Worm (Caenorhabditis elegans): ENCODE results near the gene clc-25.

clc-25 gene

ce11 chrIII:1004464-1004863 is 21.7 kb downstream of the clc-25 start:
- peak; percentile 57; the same call in 1 of the 2 replicates for TF ChIP-seq cebp-1 (GFP tag; IDR thresholded peaks at IDR 0.05)
- TF ChIP-seq cebp-1 (tag; optimal IDR thresholded peaks at IDR 0.05) = peak; percentile 92
- no peak for TF ChIP-seq snpc-1.3 (tag; optimal IDR thresholded peaks at IDR 0.05; ENCODE audit: insufficient read depth)

ce11 chrIII:1002510-1002909 is 23.7 kb downstream of the clc-25 start, which contains the start of gene clec-150:
Gene clec-150, plus strand, starts transcription at chrIII:1002707.
- TF ChIP-seq nhr-90 (tag; optimal IDR thresholded peaks at IDR 0.05) (peak; percentile 22), ets-4 (GFP tag; optimal IDR thresholded peaks at IDR 0.05) (peak; percentile 22), egrh-3 (GFP tag; IDR thresholded peaks at IDR 0.05) (no peak), tbp1 (GFP tag; optimal IDR thresholded peaks at IDR 0.05) (peak; percentile 1), ceh-91 (GFP tag; IDR thresholded peaks at IDR 0.05) (no peak), efl-1 (GFP tag; optimal IDR thresholded peaks at IDR 0.05) (no peak), let-607 (tag; optimal IDR thresholded peaks at IDR 0.05) (peak; percentile 15 to 85), madf-10 (tag; optimal IDR thresholded peaks at IDR 0.05) (peak; percentile 1), cebp-1 (GFP tag; IDR thresholded peaks at IDR 0.05) (no peak), cebp-1 (tag; optimal IDR thresholded peaks at IDR 0.05) (peak; percentile 18), nhr-80 (tag; optimal IDR thresholded peaks at IDR 0.05) (peak; percentile 93), unc-62 (GFP tag; optimal IDR thresholded peaks at IDR 0.05) (peak; percentile 18)

- no peak for TF ChIP-seq ztf-22 (GFP tag; optimal IDR thresholded peaks at IDR 0.05)
- no peak for TF ChIP-seq nfyb-1 (GFP tag; IDR thresholded peaks at IDR 0.05)
- TF ChIP-seq F55B11.4 (tag; optimal IDR thresholded peaks at IDR 0.05; ENCODE audit: borderline replicate concordance, insufficient read depth) = no peak
- no peak for TF ChIP-seq K12H6.12 (tag; optimal IDR thresholded peaks at IDR 0.05)
- TF ChIP-seq Y53F4B.3 (GFP tag; IDR thresholded peaks at IDR 0.05) = no peak
- no peak for TF ChIP-seq madf-3 (GFP tag; IDR thresholded peaks at IDR 0.05)
- no peak for TF ChIP-seq chd-7 (tag; optimal IDR thresholded peaks at IDR 0.05)
- TF ChIP-seq cebp-1 (GFP tag; IDR thresholded peaks at IDR 0.05) = no peak
- no peak for TF ChIP-seq cebp-1 (tag; optimal IDR thresholded peaks at IDR 0.05)
- no peak for TF ChIP-seq rcor-1 (GFP tag; IDR thresholded peaks at IDR 0.05)
- no peak for TF ChIP-seq athp-1 (tag; optimal IDR thresholded peaks at IDR 0.05)
- TF ChIP-seq Y56A3A.18 (GFP tag; IDR thresholded peaks at IDR 0.05) = no peak
- TF ChIP-seq ceh-100 (GFP tag; IDR thresholded peaks at IDR 0.05) = no peak
- no peak for TF ChIP-seq D2030.7 (GFP tag; IDR thresholded peaks at IDR 0.05)
- no peak for TF ChIP-seq hlh-12 (tag; optimal IDR thresholded peaks at IDR 0.05)
- TF ChIP-seq rpc-1 (optimal IDR thresholded peaks at IDR 0.05) = no peak
- no peak for TF ChIP-seq rpc-1 (tag; optimal IDR thresholded peaks at IDR 0.05)
- TF ChIP-seq F49E8.2 (tag; optimal IDR thresholded peaks at IDR 0.05; ENCODE audit: insufficient read depth) = no peak
- no peak for TF ChIP-seq bed-2 (GFP tag; IDR thresholded peaks at IDR 0.05)
These were observed 24.9 kb downstream of the clc-25 start, which contains the start of gene R06B10.7 for ce11 chrIII:1001297-1001696. Gene R06B10.7, minus strand, starts transcription at chrIII:1001397.

DNA sequence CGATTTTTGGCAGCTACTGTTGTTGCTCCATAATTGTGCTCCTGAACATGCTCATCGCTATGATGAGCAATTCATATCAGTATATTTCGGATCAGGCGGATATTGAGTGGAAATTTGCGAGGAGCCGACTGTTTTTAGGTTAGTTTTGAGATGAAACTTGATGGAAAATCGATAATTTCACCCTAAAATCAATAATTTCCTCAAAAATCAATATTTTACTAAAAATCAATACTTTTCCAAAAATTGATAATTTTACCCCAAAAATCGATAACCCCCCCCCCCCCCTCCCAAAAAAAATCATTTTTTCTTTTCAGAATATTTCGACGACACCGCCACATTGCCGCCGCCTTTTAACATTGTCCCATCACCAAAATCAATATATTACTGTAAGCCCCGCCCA is 27.3 kb downstream of the clc-25 start:
- no peak for TF ChIP-seq dox-1 (GFP tag; IDR thresholded peaks at IDR 0.05)
- no peak for TF ChIP-seq somi-1 (GFP tag; optimal IDR thresholded peaks at IDR 0.05)
- TF ChIP-seq ceh-79 (tag; optimal IDR thresholded peaks at IDR 0.05) = no peak
- TF ChIP-seq Y79H2A.3 (GFP tag; conservative IDR thresholded peaks at IDR 0.05) = no peak
- TF ChIP-seq nhr-27 (tag; optimal IDR thresholded peaks at IDR 0.05) = no peak
- TF ChIP-seq snpc-1.1 (tag; optimal IDR thresholded peaks at IDR 0.05; ENCODE audit: insufficient read depth) = no peak
- no peak for TF ChIP-seq nhr-179 (tag; optimal IDR thresholded peaks at IDR 0.05)
- TF ChIP-seq snpc-4 (GFP tag; optimal IDR thresholded peaks at IDR 0.05) = no peak
- no peak for TF ChIP-seq snpc-4 (tag; optimal IDR thresholded peaks at IDR 0.05)
- TF ChIP-seq bed-1 (GFP tag; IDR thresholded peaks at IDR 0.05) = no peak
- TF ChIP-seq Y67H2A.10 (GFP tag; conservative IDR thresholded peaks at IDR 0.05) = no peak
- TF ChIP-seq efl-1 (GFP tag; optimal IDR thresholded peaks at IDR 0.05) = no peak
- TF ChIP-seq chd-7 (tag; optimal IDR thresholded peaks at IDR 0.05) = no peak
- no peak for TF ChIP-seq lin-40 (tag; optimal IDR thresholded peaks at IDR 0.05)
- TF ChIP-seq lir-1 (GFP tag; conservative IDR thresholded peaks at IDR 0.05) = no peak
- TF ChIP-seq ztf-26 (tag; optimal IDR thresholded peaks at IDR 0.05) = no peak
- TF ChIP-seq ets-4 (GFP tag; optimal IDR thresholded peaks at IDR 0.05) = no peak
- no peak for TF ChIP-seq akir-1 (GFP tag; optimal IDR thresholded peaks at IDR 0.05)

All from whole organism, young adult.